Worm (Caenorhabditis elegans): ENCODE data around the gene srt-47.

Gene srt-47

ce11 chrIV:15042159-15042936, 10.8 kb downstream of the srt-47 start:
- peak; percentile 7 for TF ChIP-seq ama-1 (optimal IDR thresholded peaks at IDR 0.05)
- TF ChIP-seq nhr-76 (tag; optimal IDR thresholded peaks at IDR 0.05) = no peak
- no peak for TF ChIP-seq F49E8.2 (tag; optimal IDR thresholded peaks at IDR 0.05; ENCODE audit: borderline replicate concordance)
- no peak for TF ChIP-seq lin-29 (GFP tag; IDR thresholded peaks at IDR 0.05)
- TF ChIP-seq snpc-1.2 (GFP tag; IDR thresholded peaks at IDR 0.05) = peak; percentile 87
- TF ChIP-seq lsy-2 (tag; optimal IDR thresholded peaks at IDR 0.05) = no peak
- TF ChIP-seq zfp-2 (tag; optimal IDR thresholded peaks at IDR 0.05) = no peak
- TF ChIP-seq R02D3.7 (tag; optimal IDR thresholded peaks at IDR 0.05) = no peak
- TF ChIP-seq ztf-7 (tag; optimal IDR thresholded peaks at IDR 0.05) = no peak
- no peak for TF ChIP-seq ceh-44 (GFP tag; IDR thresholded peaks at IDR 0.05)
- TF ChIP-seq T26A8.4 (GFP tag; IDR thresholded peaks at IDR 0.05) = no peak
- 0 out of 2 replicates have a peak, but pooled peaks have one; percentile 8 for TF ChIP-seq lim-7 (GFP tag; IDR thresholded peaks at IDR 0.05)
- TF ChIP-seq unc-130 (GFP tag; optimal IDR thresholded peaks at IDR 0.05) = no peak
- no peak for TF ChIP-seq skn-1 (tag; optimal IDR thresholded peaks at IDR 0.05)
- TF ChIP-seq mxl-2 (GFP tag; conservative IDR thresholded peaks at IDR 0.05) = no peak
- TF ChIP-seq madf-9 (GFP tag; conservative IDR thresholded peaks at IDR 0.05) = no peak
- no peak for TF ChIP-seq ctbp-1 (GFP tag; IDR thresholded peaks at IDR 0.05)
- no peak for TF ChIP-seq ceh-20 (GFP tag; IDR thresholded peaks at IDR 0.05)
- no peak for TF ChIP-seq zfp-3 (GFP tag; conservative IDR thresholded peaks at IDR 0.05)
- TF ChIP-seq nhr-10 (tag; optimal IDR thresholded peaks at IDR 0.05) = no peak
- no peak for TF ChIP-seq F26F4.8 (GFP tag; conservative IDR thresholded peaks at IDR 0.05)
- TF ChIP-seq dve-1 (tag; optimal IDR thresholded peaks at IDR 0.05; ENCODE audit: insufficient read depth) = no peak
- no peak for TF ChIP-seq Y5F2A.4 (GFP tag; optimal IDR thresholded peaks at IDR 0.05)
- TF ChIP-seq saeg-2 (GFP tag; IDR thresholded peaks at IDR 0.05) = no peak
- no peak for TF ChIP-seq lin-15B (tag; optimal IDR thresholded peaks at IDR 0.05)
- TF ChIP-seq pqm-1 (tag; optimal IDR thresholded peaks at IDR 0.05) = no peak
- TF ChIP-seq ceh-62 (tag; optimal IDR thresholded peaks at IDR 0.05) = no peak
- peak; percentile 85 for TF ChIP-seq set-16 (GFP tag; IDR thresholded peaks at IDR 0.05)
- TF ChIP-seq lin-38 (GFP tag; IDR thresholded peaks at IDR 0.05) = peak; percentile 49
- TF ChIP-seq egl-43 (GFP tag; IDR thresholded peaks at IDR 0.05) = 0 out of 2 replicates have a peak, but pooled peaks have one; percentile 4
- TF ChIP-seq lin-39 (tag; optimal IDR thresholded peaks at IDR 0.05) = no peak

ce11 chrIV:15041124-15041523, 12.0 kb downstream of the srt-47 start:
- TF ChIP-seq aha-1 (tag) (peak; percentile 95), nhr-42 (GFP tag; IDR thresholded peaks at IDR 0.05) (no peak), daf-8 (GFP tag; IDR thresholded peaks at IDR 0.05) (no peak), ceh-28 (tag; optimal IDR thresholded peaks at IDR 0.05) (no peak)

ce11 chrIV:15039477-15039876, 13.7 kb downstream of the srt-47 start, which contains the start of gene hrpu-1:
hrpu-1 (plus strand) TSS chrIV:15039616.
- peak; percentile 95 for TF ChIP-seq dpl-1 (GFP tag; optimal IDR thresholded peaks at IDR 0.05)
- peak in 1 of 2 experiments; percentile 58 for TF ChIP-seq unc-62 (GFP tag; optimal IDR thresholded peaks at IDR 0.05 in 1 of 2)
- no peak for TF ChIP-seq unc-62 (tag; optimal IDR thresholded peaks at IDR 0.05)
- TF ChIP-seq ama-1 (optimal IDR thresholded peaks at IDR 0.05) = peak; percentile 67
- no peak for TF ChIP-seq daf-19 (GFP tag; conservative IDR thresholded peaks at IDR 0.05)
- TF ChIP-seq mes-2 (tag; optimal IDR thresholded peaks at IDR 0.05; ENCODE audit: poor library complexity, severe bottlenecking) = peak; percentile 86
- peak; percentile 60; the same call in 1 of the 2 replicates for TF ChIP-seq pha-4 (GFP tag; IDR thresholded peaks at IDR 0.05)
- peak; percentile 90 for TF ChIP-seq pha-4 (tag; optimal IDR thresholded peaks at IDR 0.05)
- peak; percentile 90 for TF ChIP-seq ztf-7 (tag; optimal IDR thresholded peaks at IDR 0.05)
- peak; percentile 55 for TF ChIP-seq nhr-28 (tag; optimal IDR thresholded peaks at IDR 0.05)
- TF ChIP-seq zfp-3 (GFP tag; conservative IDR thresholded peaks at IDR 0.05) = peak; percentile 75; the same call in 1 of the 2 replicates
- peak; percentile 38 to 89 for TF ChIP-seq lsy-2 (tag; optimal IDR thresholded peaks at IDR 0.05)
- TF ChIP-seq snpc-1.2 (GFP tag; IDR thresholded peaks at IDR 0.05) = peak; percentile 95
- peak; percentile 63 for TF ChIP-seq fkh-10 (GFP tag; optimal IDR thresholded peaks at IDR 0.05)
- TF ChIP-seq daf-16 (GFP tag; optimal IDR thresholded peaks at IDR 0.05) = peak in 1 of 2 experiments; percentile 13
- peak; percentile 34 for TF ChIP-seq daf-16 (tag; optimal IDR thresholded peaks at IDR 0.05)
- peak; percentile 64 for TF ChIP-seq hlh-11 (tag; optimal IDR thresholded peaks at IDR 0.05)
- peak; percentile 90 for TF ChIP-seq nhr-6 (tag; optimal IDR thresholded peaks at IDR 0.05)
- TF ChIP-seq nhr-77 (tag; optimal IDR thresholded peaks at IDR 0.05) = peak; percentile 37
- TF ChIP-seq ceh-20 (GFP tag; IDR thresholded peaks at IDR 0.05) = 0 out of 2 replicates have a peak, but pooled peaks have one; percentile 51
- TF ChIP-seq F49E8.2 (tag; optimal IDR thresholded peaks at IDR 0.05; ENCODE audit: borderline replicate concordance) = peak; percentile 81

Data from whole organism, L4 larva.